Worm (Caenorhabditis elegans) whole organism, L4 larva: ENCODE data around the gene npr-22.

Source experiments
- F10B5.3 ChIP-seq: sonication (generic microtip); optimal IDR thresholded peaks from 2 replicates; lab custom pipeline; 2016; ENCODE audit warnings: mild to moderate bottlenecking, missing genetic modification characterization, missing compliant biosample characterization
- F26F4.8 ChIP-seq: fragments of 200-800 bp; sonication (Bioruptor generic); conservative IDR thresholded peaks from 2 replicates; pipeline ENCODE4 v1.3.6; 2022; ENCODE audit warnings: missing genetic modification characterization, missing compliant biosample characterization
- F49E8.2 ChIP-seq: sonication (generic microtip); optimal IDR thresholded peaks from 2 replicates; lab custom pipeline; 2016; ENCODE audit warnings: missing compliant biosample characterization, mild to moderate bottlenecking, missing genetic modification characterization, borderline replicate concordance
- R02D3.7 ChIP-seq: fragments of 150-350 bp; sonication (generic microtip); optimal IDR thresholded peaks from 3 replicates; lab custom pipeline; 2014; ENCODE audit warnings: missing biosample characterization, missing genetic modification characterization
- T20F7.1 ChIP-seq: fragments of 200-800 bp; sonication (Bioruptor generic); optimal IDR thresholded peaks from 2 replicates; lab custom pipeline; 2018; ENCODE audit warnings: mild to moderate bottlenecking, missing genetic modification characterization, missing compliant biosample characterization
- T26A8.4 ChIP-seq: fragments of 200-800 bp; sonication (Bioruptor generic); IDR thresholded peaks from 2 replicates; pipeline ENCODE4 v1.3.6; 2022; ENCODE audit warnings: missing genetic modification characterization, missing compliant biosample characterization
- Y105C5A.15 ChIP-seq: fragments of 200-800 bp; sonication (Bioruptor generic); IDR thresholded peaks from 2 replicates; pipeline ENCODE4 v1.3.6; 2022; ENCODE audit warnings: missing genetic modification characterization, missing compliant biosample characterization
- ZK337.2 ChIP-seq: fragments of 200-800 bp; sonication (Bioruptor generic); IDR thresholded peaks from 2 replicates; pipeline ENCODE4 v1.3.6; 2022; ENCODE audit warnings: missing genetic modification reagents, missing genetic modification characterization, missing compliant biosample characterization
- aha-1 ChIP-seq: fragments of 150-350 bp; peaks from one replicate; lab custom pipeline; 2014; ENCODE audit warnings: missing biosample characterization, missing genetic modification characterization
- arid-1 ChIP-seq: fragments of 200-800 bp; sonication (Bioruptor generic); conservative IDR thresholded peaks from 2 replicates; pipeline ENCODE4 v1.3.6; 2022; ENCODE audit warnings: missing genetic modification reagents, missing genetic modification characterization, missing compliant biosample characterization
- ceh-62 ChIP-seq: sonication (generic microtip); optimal IDR thresholded peaks from 2 replicates; lab custom pipeline; 2017; ENCODE audit warnings: missing biosample characterization, missing genetic modification characterization
- ctbp-1 ChIP-seq: fragments of 200-800 bp; sonication (Bioruptor generic); IDR thresholded peaks from 2 replicates; pipeline ENCODE4 v1.3.6; 2022; ENCODE audit warnings: missing genetic modification reagents, missing genetic modification characterization, missing compliant biosample characterization
- daf-16 ChIP-seq, 3 experiments: sonication (generic microtip); optimal IDR thresholded peaks; 2 replicates each; lab custom pipeline; 2016 to 2017; ENCODE audit warnings: missing genetic modification characterization in 3 of 3, missing genetic modification reagents in 3 of 3, mild to moderate bottlenecking in 2 of 3, missing compliant biosample characterization in 2 of 3, missing biosample characterization in 1 of 3, moderate library complexity in 1 of 3
- dmd-8 ChIP-seq: fragments of 200-800 bp; sonication (Bioruptor generic); IDR thresholded peaks from 2 replicates; pipeline ENCODE4 v1.3.6; 2022; ENCODE audit warnings: missing genetic modification characterization, missing compliant biosample characterization
- dve-1 ChIP-seq: sonication (generic microtip); optimal IDR thresholded peaks from 2 replicates; lab custom pipeline; 2017; ENCODE audit warnings: antibody characterized with exemption, mild to moderate bottlenecking, missing genetic modification characterization, missing compliant biosample characterization; ENCODE audit not compliant: insufficient read depth
- hlh-11 ChIP-seq: fragments of 200-800 bp; sonication (Bioruptor generic); optimal IDR thresholded peaks from 2 replicates; lab custom pipeline; 2018; ENCODE audit warnings: mild to moderate bottlenecking, missing genetic modification characterization, missing compliant biosample characterization
- hlh-30 ChIP-seq: sonication (generic microtip); optimal IDR thresholded peaks from 2 replicates; lab custom pipeline; 2017; ENCODE audit warnings: antibody characterized with exemption, mild to moderate bottlenecking, missing genetic modification characterization, missing compliant biosample characterization; ENCODE audit not compliant: insufficient read depth
- lim-7 ChIP-seq: fragments of 200-800 bp; sonication (Bioruptor generic); IDR thresholded peaks from 2 replicates; pipeline ENCODE4 v1.3.6; 2022; ENCODE audit warnings: missing genetic modification characterization, missing compliant biosample characterization
- lin-1 ChIP-seq: fragments of 200-800 bp; sonication (Bioruptor generic); IDR thresholded peaks from 2 replicates; pipeline ENCODE4 v1.3.6; 2022; ENCODE audit warnings: missing genetic modification reagents, missing genetic modification characterization, missing compliant biosample characterization
- lin-29 ChIP-seq: fragments of 200-800 bp; sonication (Bioruptor generic); IDR thresholded peaks from 2 replicates; pipeline ENCODE4 v1.3.6; 2022; ENCODE audit warnings: missing genetic modification reagents, missing genetic modification characterization, missing compliant biosample characterization
- lin-38 ChIP-seq: fragments of 200-800 bp; sonication (Bioruptor generic); IDR thresholded peaks from 2 replicates; pipeline ENCODE4 v1.3.6; 2022; ENCODE audit warnings: missing genetic modification reagents, missing genetic modification characterization, missing compliant biosample characterization
- madf-9 ChIP-seq: fragments of 200-800 bp; sonication (Bioruptor generic); conservative IDR thresholded peaks from 2 replicates; pipeline ENCODE4 v1.3.6; 2022; ENCODE audit warnings: missing genetic modification reagents, missing genetic modification characterization, missing compliant biosample characterization
- mes-2 ChIP-seq: sonication (generic microtip); optimal IDR thresholded peaks from 2 replicates; lab custom pipeline; 2016; ENCODE audit warnings: missing genotype, mild to moderate bottlenecking, missing genetic modification characterization, missing compliant biosample characterization; ENCODE audit not compliant: poor library complexity, severe bottlenecking
- mxl-2 ChIP-seq: fragments of 200-800 bp; sonication (Bioruptor generic); conservative IDR thresholded peaks from 2 replicates; pipeline ENCODE4 v1.3.6; 2022; ENCODE audit warnings: missing genetic modification reagents, missing genetic modification characterization, missing compliant biosample characterization
- nhr-10 ChIP-seq: fragments of 150-350 bp; optimal IDR thresholded peaks from 2 replicates; lab custom pipeline; 2014; ENCODE audit warnings: missing biosample characterization, missing genetic modification characterization
- nhr-102 ChIP-seq: sonication (generic microtip); optimal IDR thresholded peaks from 2 replicates; lab custom pipeline; 2016; ENCODE audit warnings: mild to moderate bottlenecking, missing genetic modification characterization, moderate library complexity, missing compliant biosample characterization
- nhr-237 ChIP-seq: sonication (generic microtip); optimal IDR thresholded peaks from 2 replicates; lab custom pipeline; 2017; ENCODE audit warnings: missing biosample characterization, missing genetic modification characterization
- nhr-28 ChIP-seq: fragments of 150-350 bp; optimal IDR thresholded peaks from 2 replicates; lab custom pipeline; 2014; ENCODE audit warnings: missing biosample characterization, missing genetic modification characterization
- nhr-42 ChIP-seq: fragments of 200-800 bp; sonication (Bioruptor generic); IDR thresholded peaks from 2 replicates; pipeline ENCODE4 v1.3.6; 2022; ENCODE audit warnings: missing genetic modification characterization, missing compliant biosample characterization
- nhr-48 ChIP-seq: sonication (generic microtip); optimal IDR thresholded peaks from 2 replicates; lab custom pipeline; 2016; ENCODE audit warnings: mild to moderate bottlenecking, missing genetic modification characterization, missing compliant biosample characterization
- nhr-77 ChIP-seq: fragments of 150-350 bp; optimal IDR thresholded peaks from 2 replicates; lab custom pipeline; 2014; ENCODE audit warnings: missing biosample characterization, missing genetic modification characterization
- php-3 ChIP-seq: fragments of 200-800 bp; sonication (Bioruptor generic); IDR thresholded peaks from 2 replicates; pipeline ENCODE4 v1.3.6; 2022; ENCODE audit warnings: missing genetic modification reagents, missing genetic modification characterization, missing compliant biosample characterization
- pqm-1 ChIP-seq: sonication (generic microtip); optimal IDR thresholded peaks from 2 replicates; lab custom pipeline; 2017; ENCODE audit warnings: missing biosample characterization, missing genetic modification characterization
- snpc-1.2 ChIP-seq: fragments of 200-800 bp; sonication (Bioruptor generic); IDR thresholded peaks from 2 replicates; pipeline ENCODE4 v1.3.6; 2022; ENCODE audit warnings: missing genetic modification reagents, missing genetic modification characterization, missing compliant biosample characterization
- snpc-4 ChIP-seq: fragments of 150-350 bp; optimal IDR thresholded peaks from 2 replicates; lab custom pipeline; 2014; ENCODE audit warnings: missing biosample characterization, missing genetic modification characterization
- spr-3 ChIP-seq: fragments of 200-800 bp; sonication (Bioruptor generic); optimal IDR thresholded peaks from 2 replicates; lab custom pipeline; 2018; ENCODE audit warnings: mild to moderate bottlenecking, missing genetic modification characterization, missing compliant biosample characterization
- unc-130 ChIP-seq: sonication (generic microtip); optimal IDR thresholded peaks from 2 replicates; lab custom pipeline; 2016; ENCODE audit warnings: missing genetic modification reagents, missing genetic modification characterization, missing compliant biosample characterization
- unc-62 ChIP-seq, 3 experiments: fragments of 150-350 bp in 1 of 3; sonication (generic microtip); optimal IDR thresholded peaks in 2 of 3; peaks in 1 of 3; 1 replicate in 1 of 3; 2 replicates in 2 of 3; lab custom pipeline; 2014 to 2017; ENCODE audit warnings: missing biosample characterization in 3 of 3, missing genetic modification characterization in 3 of 3, missing genetic modification reagents in 3 of 3, missing genotype in 1 of 3
- zag-1 ChIP-seq: fragments of 150-350 bp; optimal IDR thresholded peaks from 2 replicates; lab custom pipeline; 2014; ENCODE audit warnings: missing biosample characterization, missing genetic modification characterization
- zfp-2 ChIP-seq: sonication (generic microtip); optimal IDR thresholded peaks from 2 replicates; lab custom pipeline; 2016; ENCODE audit warnings: mild to moderate bottlenecking, missing genetic modification characterization, missing compliant biosample characterization
- zip-11 ChIP-seq: fragments of 200-800 bp; sonication (Bioruptor generic); IDR thresholded peaks from 2 replicates; pipeline ENCODE4 v1.3.6; 2022; ENCODE audit warnings: missing genetic modification characterization, missing compliant biosample characterization
- ztf-7 ChIP-seq: fragments of 150-350 bp; optimal IDR thresholded peaks from 2 replicates; lab custom pipeline; 2014; ENCODE audit warnings: missing biosample characterization, missing genetic modification characterization

npr-22 gene

DNA sequence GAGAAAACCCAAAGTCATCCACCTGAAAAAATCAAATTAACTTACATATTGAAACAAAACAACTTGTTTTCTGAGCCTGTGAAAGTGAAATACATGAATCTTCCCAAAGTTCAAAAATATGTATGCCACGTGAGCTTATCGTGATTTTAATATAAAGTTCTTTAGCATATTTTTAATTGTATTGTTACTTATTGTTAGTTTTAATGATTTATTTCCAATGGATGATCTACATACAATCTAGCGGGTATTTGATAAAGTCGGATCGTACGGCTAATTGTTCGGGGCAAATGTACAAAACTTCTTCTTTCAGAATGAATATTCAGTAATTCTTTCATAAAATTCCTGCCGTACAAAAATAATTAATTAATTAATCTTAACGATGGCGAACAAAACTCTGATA is 11.0 kb downstream of the npr-22 start, which contains the start of gene Y59H11AM.4:
Gene Y59H11AM.4 (minus strand): TSS at position 101 of the 400 bp plus-strand sequence.
- TF ChIP-seq lin-38 (GFP tag; lab: Robert Waterston, UW): no peak
- TF ChIP-seq ceh-62 (tag; lab: Kevin White, UChicago): no peak
- TF ChIP-seq T26A8.4 (GFP tag; lab: Robert Waterston, UW): no peak
- no peak for TF ChIP-seq lin-29 (GFP tag; lab: Robert Waterston, UW)
- TF ChIP-seq zag-1: no peak
- TF ChIP-seq nhr-102 (tag; lab: Kevin White, UChicago): no peak
- TF ChIP-seq F10B5.3 (tag; lab: Kevin White, UChicago): no peak
- no peak for TF ChIP-seq daf-16 (GFP tag; optimal IDR thresholded peaks at IDR 0.05; lab: Kevin White, UChicago)
- no peak for TF ChIP-seq daf-16 (tag; optimal IDR thresholded peaks at IDR 0.05; lab: Kevin White, UChicago)

DNA sequence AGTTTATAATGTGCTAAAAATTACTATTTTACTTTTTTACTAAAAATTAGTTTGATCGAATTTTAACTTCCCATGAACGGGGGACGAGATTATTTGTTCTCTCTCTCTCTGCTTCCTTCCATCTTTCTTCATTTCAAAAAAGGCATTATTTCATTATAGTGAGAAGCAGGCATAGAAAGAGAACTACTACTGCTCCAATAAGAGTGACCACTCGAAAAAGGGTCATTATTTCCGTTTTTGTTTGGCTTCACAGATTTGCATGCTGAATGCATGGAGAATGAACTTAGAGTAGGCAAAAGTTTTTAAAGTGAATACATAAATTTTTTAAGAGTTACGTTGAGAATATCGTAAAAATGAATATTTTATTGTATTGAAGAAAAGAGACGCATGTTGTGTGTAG is 11.5 kb downstream of the npr-22 start:
- TF ChIP-seq mxl-2 (GFP tag; lab: Robert Waterston, UW) (no peak), spr-3 (GFP tag; lab: Kevin White, UChicago) (no peak), madf-9 (GFP tag; lab: Robert Waterston, UW) (no peak), unc-62 (GFP tag; optimal IDR thresholded peaks at IDR 0.05 in 1 of 2; lab: Kevin White, UChicago) (peak in 1 of 2 experiments; percentile 92), unc-62 (tag; optimal IDR thresholded peaks at IDR 0.05; lab: Kevin White, UChicago) (no peak), pqm-1 (tag; lab: Kevin White, UChicago) (no peak), snpc-4 (tag; lab: Kevin White, UChicago) (no peak), arid-1 (GFP tag; lab: Robert Waterston, UW) (no peak), php-3 (GFP tag; lab: Robert Waterston, UW) (no peak), lim-7 (GFP tag; lab: Robert Waterston, UW) (no peak), ctbp-1 (no peak), dmd-8 (GFP tag; lab: Robert Waterston, UW) (no peak), aha-1 (peak; percentile 10), nhr-42 (GFP tag; lab: Robert Waterston, UW) (no peak), snpc-1.2 (no peak)
- TF ChIP-seq, all 104 proteins: peak for 2

- TF ChIP-seq F49E8.2: no peak
- TF ChIP-seq zfp-2: no peak
- no peak for TF ChIP-seq ztf-7 (tag; lab: Kevin White, UChicago)
- no peak for TF ChIP-seq nhr-237 (tag; lab: Kevin White, UChicago)
- TF ChIP-seq Y105C5A.15: no peak
Measured at ce11 chrIV:8571138-8571537, 11.9 kb downstream of the npr-22 start, which contains the start of gene Y59H11AM.1. Y59H11AM.1 (plus strand) TSS chrIV:8571438.

ce11 chrIV:8585076-8586033 is 26.1 kb downstream of the npr-22 start, which contains the start of gene catp-7:
catp-7 (plus strand) TSS chrIV:8585983.
- no peak for TF ChIP-seq ceh-62 (tag; lab: Kevin White, UChicago)
- TF ChIP-seq mes-2: peak; percentile 3
- no peak; the same call in 1 of the 2 replicates for TF ChIP-seq php-3 (GFP tag; lab: Robert Waterston, UW)
- TF ChIP-seq unc-130 (GFP tag; lab: Kevin White, UChicago): no peak
- peak; percentile 36 for TF ChIP-seq T20F7.1 (GFP tag; lab: Kevin White, UChicago)
- TF ChIP-seq pqm-1 (tag; lab: Kevin White, UChicago): peak; percentile 65
- peak; percentile 11; the same call in 1 of the 2 replicates for TF ChIP-seq lin-1 (GFP tag; lab: Robert Waterston, UW)
- peak; percentile 74 for TF ChIP-seq nhr-10 (tag; lab: Kevin White, UChicago)
- TF ChIP-seq R02D3.7 (tag; lab: Kevin White, UChicago): no peak
- peak; percentile 77 for TF ChIP-seq hlh-11 (tag; lab: Kevin White, UChicago)
- TF ChIP-seq nhr-77 (tag; lab: Kevin White, UChicago): peak; percentile 1
- no peak for TF ChIP-seq spr-3 (GFP tag; lab: Kevin White, UChicago)
- peak; percentile 38 for TF ChIP-seq aha-1
- no peak for TF ChIP-seq F26F4.8 (GFP tag; lab: Robert Waterston, UW)
- peak; percentile 94 for TF ChIP-seq nhr-28 (tag; lab: Kevin White, UChicago)
- no peak for TF ChIP-seq ZK337.2 (GFP tag; lab: Robert Waterston, UW)
- peak; percentile 39 for TF ChIP-seq nhr-48
- peak; percentile 64 for TF ChIP-seq dve-1 (tag; lab: Kevin White, UChicago)
- no peak for TF ChIP-seq zip-11 (GFP tag; lab: Robert Waterston, UW)
- peak; percentile 69 for TF ChIP-seq hlh-30 (tag; lab: Kevin White, UChicago)
- no peak for TF ChIP-seq daf-16 (GFP tag; optimal IDR thresholded peaks at IDR 0.05; lab: Kevin White, UChicago)
- TF ChIP-seq daf-16 (tag; optimal IDR thresholded peaks at IDR 0.05; lab: Kevin White, UChicago): peak; percentile 88
